Worm (Caenorhabditis elegans) whole organism, young adult: Measurements from ENCODE around the gene rict-1.

ENCODE experiments used
- B0019.2 ChIP-seq: fragments of 200-800 bp; sonication (Bioruptor generic); conservative IDR thresholded peaks from 2 replicates; pipeline ENCODE4 v1.3.6; 2022; ENCODE audit warnings: missing genetic modification reagents, missing genetic modification characterization, missing compliant biosample characterization
- Y56A3A.18 ChIP-seq: fragments of 200-800 bp; sonication (Bioruptor generic); IDR thresholded peaks from 2 replicates; pipeline ENCODE4 v1.3.6; 2022; ENCODE audit warnings: missing genetic modification reagents, missing genetic modification characterization, missing compliant biosample characterization
- ama-1 ChIP-seq, 3 experiments: fragments of 150-350 bp in 1 of 3; sonication (generic microtip) in 2 of 3; optimal IDR thresholded peaks; 2 replicates each; lab custom pipeline; 2014 to 2018; ENCODE audit warnings: missing biosample characterization in 2 of 3, missing genetic modification characterization in 2 of 3, missing genetic modification reagents in 2 of 3
- ceh-91 ChIP-seq: fragments of 200-800 bp; sonication (Bioruptor generic); IDR thresholded peaks from 2 replicates; pipeline ENCODE4 v1.3.6; 2022; ENCODE audit warnings: missing genetic modification reagents, missing genetic modification characterization, missing compliant biosample characterization
- dpl-1 ChIP-seq: fragments of 150-350 bp; optimal IDR thresholded peaks from 2 replicates; lab custom pipeline; 2014; ENCODE audit warnings: missing biosample characterization, missing genetic modification reagents, missing genetic modification characterization
- efl-1 ChIP-seq: fragments of 150-350 bp; optimal IDR thresholded peaks from 2 replicates; lab custom pipeline; 2014; ENCODE audit warnings: missing biosample characterization, missing genetic modification reagents, missing genetic modification characterization
- egl-44 ChIP-seq: fragments of 200-800 bp; sonication (Bioruptor generic); IDR thresholded peaks from 2 replicates; pipeline ENCODE4 v1.3.6; 2022; ENCODE audit warnings: missing genetic modification reagents, missing genetic modification characterization, missing compliant biosample characterization
- hmg-1.2 ChIP-seq: fragments of 200-800 bp; sonication (Bioruptor generic); IDR thresholded peaks from 2 replicates; pipeline ENCODE4 v1.3.6; 2022; ENCODE audit warnings: missing genetic modification reagents, missing genetic modification characterization, missing compliant biosample characterization
- hsf-1 ChIP-seq: fragments of 200-800 bp; sonication (Bioruptor generic); IDR thresholded peaks from 2 replicates; pipeline ENCODE4 v1.3.6; 2022; ENCODE audit warnings: missing genetic modification reagents, missing genetic modification characterization, missing compliant biosample characterization
- madf-6 ChIP-seq: fragments of 200-800 bp; sonication (Bioruptor generic); IDR thresholded peaks from 2 replicates; pipeline ENCODE4 v1.3.6; 2022; ENCODE audit warnings: missing genetic modification reagents, missing genetic modification characterization, missing compliant biosample characterization
- sptf-2 ChIP-seq: fragments of 200-800 bp; sonication (Bioruptor generic); optimal IDR thresholded peaks from 2 replicates; lab custom pipeline; 2018; ENCODE audit warnings: mild to moderate bottlenecking, missing genetic modification characterization, missing compliant biosample characterization
- ztf-26 ChIP-seq: sonication (generic microtip); optimal IDR thresholded peaks from 2 replicates; lab custom pipeline; 2017; ENCODE audit warnings: missing genetic modification characterization, missing compliant biosample characterization

- TF ChIP-seq ama-1 (optimal IDR thresholded peaks at IDR 0.05; lab: Kevin White, UChicago) (no peak), ama-1 (GFP tag; optimal IDR thresholded peaks at IDR 0.05; lab: Kevin White, UChicago) (no peak), B0019.2 (GFP tag; lab: Robert Waterston, UW) (no peak), madf-6 (GFP tag; lab: Robert Waterston, UW) (no peak), ceh-91 (GFP tag; lab: Robert Waterston, UW) (no peak), sptf-2 (GFP tag; lab: Kevin White, UChicago) (no peak), hmg-1.2 (GFP tag; lab: Robert Waterston, UW) (no peak), Y56A3A.18 (no peak), dpl-1 (GFP tag; lab: Kevin White, UChicago) (no peak), ztf-26 (tag; lab: Kevin White, UChicago) (no peak), egl-44 (no peak), hsf-1 (GFP tag; lab: Robert Waterston, UW) (no peak), efl-1 (GFP tag; lab: Kevin White, UChicago) (no peak)
Observed at ce11 chrII:13159869-13160268, 43.3 kb upstream of the rict-1 start.
